Worm (Caenorhabditis elegans) whole organism, young adult: Measurements from ENCODE around the gene Y53F4B.36.

ENCODE experiments used
- B0035.1 ChIP-seq: sonication (generic microtip); optimal IDR thresholded peaks from 2 replicates; lab custom pipeline; 2016; ENCODE audit warnings: missing genetic modification characterization, mild to moderate bottlenecking, missing compliant biosample characterization, missing genotype, missing genetic modification reagents
- F37B4.10 ChIP-seq: fragments of 200-800 bp; sonication (Bioruptor generic); IDR thresholded peaks from 2 replicates; pipeline ENCODE4 v1.3.6; 2022; ENCODE audit warnings: missing genetic modification characterization, missing compliant biosample characterization
- Y56A3A.18 ChIP-seq: fragments of 200-800 bp; sonication (Bioruptor generic); IDR thresholded peaks from 2 replicates; pipeline ENCODE4 v1.3.6; 2022; ENCODE audit warnings: missing genetic modification reagents, missing genetic modification characterization, missing compliant biosample characterization
- ceh-58 ChIP-seq: fragments of 200-800 bp; sonication (Bioruptor generic); IDR thresholded peaks from 2 replicates; pipeline ENCODE4 v1.3.6; 2022; ENCODE audit warnings: missing genetic modification characterization, missing compliant biosample characterization
- dpff-1 ChIP-seq: sonication (generic microtip); optimal IDR thresholded peaks from 2 replicates; lab custom pipeline; 2017; ENCODE audit warnings: mild to moderate bottlenecking, missing genetic modification characterization, missing compliant biosample characterization
- egrh-3 ChIP-seq: fragments of 200-800 bp; sonication (Bioruptor generic); IDR thresholded peaks from 2 replicates; pipeline ENCODE4 v1.3.6; 2022; ENCODE audit warnings: missing genetic modification reagents, missing genetic modification characterization, missing compliant biosample characterization
- ekl-4 ChIP-seq: fragments of 200-800 bp; sonication (Bioruptor generic); IDR thresholded peaks from 2 replicates; pipeline ENCODE4 v1.3.6; 2022; ENCODE audit warnings: missing genetic modification reagents, missing genetic modification characterization, missing compliant biosample characterization
- lsl-1 ChIP-seq: fragments of 200-800 bp; sonication (Bioruptor generic); optimal IDR thresholded peaks from 2 replicates; lab custom pipeline; 2018; ENCODE audit warnings: mild to moderate bottlenecking, missing genetic modification characterization, moderate library complexity, missing compliant biosample characterization
- madf-10 ChIP-seq: sonication (generic microtip); optimal IDR thresholded peaks from 2 replicates; lab custom pipeline; 2016; ENCODE audit warnings: mild to moderate bottlenecking, missing genetic modification characterization, missing compliant biosample characterization
- sea-2 ChIP-seq: fragments of 200-800 bp; sonication (Bioruptor generic); IDR thresholded peaks from 2 replicates; pipeline ENCODE4 v1.3.6; 2022; ENCODE audit warnings: missing genetic modification characterization, missing compliant biosample characterization
- snpc-3.4 ChIP-seq: sonication (generic microtip); optimal IDR thresholded peaks from 2 replicates; lab custom pipeline; 2017; ENCODE audit warnings: missing genetic modification characterization, mild to moderate bottlenecking, missing compliant biosample characterization, antibody characterized with exemption, moderate library complexity, missing genotype, missing genetic modification reagents
- unc-62 ChIP-seq: fragments of 150-350 bp; optimal IDR thresholded peaks from 2 replicates; lab custom pipeline; 2014; ENCODE audit warnings: missing biosample characterization, missing genetic modification reagents, missing genetic modification characterization
- ztf-26 ChIP-seq: sonication (generic microtip); optimal IDR thresholded peaks from 2 replicates; lab custom pipeline; 2017; ENCODE audit warnings: missing genetic modification characterization, missing compliant biosample characterization

DNA sequence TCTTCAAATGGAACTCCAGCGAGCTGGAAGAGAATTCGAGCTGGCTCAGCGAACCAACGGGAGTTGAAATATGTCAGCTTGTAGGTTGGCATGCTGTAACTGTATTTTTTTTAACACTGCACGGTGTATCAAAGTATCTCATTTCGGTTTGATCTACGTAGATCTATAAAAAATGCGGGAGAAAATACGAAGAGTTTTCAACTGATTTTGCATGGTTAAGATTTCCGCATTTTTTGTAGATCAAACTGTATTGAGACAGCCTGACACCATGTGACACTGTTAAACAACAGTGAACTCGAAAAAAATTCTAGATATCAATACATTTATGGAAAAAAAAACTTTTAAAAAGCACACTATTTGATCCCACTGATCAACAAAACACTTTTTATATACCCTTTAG is 2.8 kb downstream of the Y53F4B.36 start, which contains the start of gene gst-32:
- no peak for TF ChIP-seq unc-62 (GFP tag; lab: Kevin White, UChicago)
- no peak for TF ChIP-seq Y56A3A.18 (GFP tag; lab: Robert Waterston, UW)
- TF ChIP-seq madf-10 (tag; lab: Kevin White, UChicago), result no peak
- no peak for TF ChIP-seq B0035.1
- no peak for TF ChIP-seq egrh-3 (GFP tag; lab: Robert Waterston, UW)
- no peak for TF ChIP-seq sea-2
- no peak for TF ChIP-seq ztf-26 (tag; lab: Kevin White, UChicago)
- no peak for TF ChIP-seq dpff-1 (tag; lab: Kevin White, UChicago)
- no peak for TF ChIP-seq lsl-1 (GFP tag; lab: Kevin White, UChicago)
- TF ChIP-seq ekl-4, result no peak
- no peak for TF ChIP-seq F37B4.10 (GFP tag; lab: Robert Waterston, UW)
- no peak for TF ChIP-seq ceh-58 (GFP tag; lab: Robert Waterston, UW)
- no peak for TF ChIP-seq snpc-3.4 (tag; lab: Kevin White, UChicago)
